Fruit fly (Drosophila melanogaster): ENCODE measurements around the gene inaF-A.

inaF-A gene

dm6 chrX:11684462-11684861 is 49.2 kb downstream of the inaF-A start (continued):
- TF ChIP-seq prd (optimal IDR thresholded peaks at IDR 0.05) (no peak), prd (GFP tag; IDR thresholded peaks at IDR 0.05) (0 out of 3 replicates have a peak, but pooled peaks have one; percentile 7), CG17359 (tag; optimal IDR thresholded peaks at IDR 0.05) (peak; percentile 29), CG13287 (GFP tag; IDR thresholded peaks at IDR 0.05; ENCODE audit: partially characterized antibody) (no peak), CG15514 (GFP tag; optimal IDR thresholded peaks at IDR 0.05) (peak; percentile 83), CG10267 (tag; optimal IDR thresholded peaks at IDR 0.05) (no peak), br (optimal IDR thresholded peaks at IDR 0.05) (no peak), Opbp (GFP tag; IDR thresholded peaks at IDR 0.05; ENCODE audit: partially characterized antibody) (no peak), ci (GFP tag; IDR thresholded peaks at IDR 0.05) (0 out of 3 replicates have a peak, but pooled peaks have one; percentile 23), Spps (tag; optimal IDR thresholded peaks at IDR 0.05) (no peak), CG2120 (GFP tag; optimal IDR thresholded peaks at IDR 0.05) (peak; percentile 13), CG9932 (GFP tag; IDR thresholded peaks at IDR 0.05) (0 out of 2 replicates have a peak, but pooled peaks have one; percentile 28), dmrt99B (tag; optimal IDR thresholded peaks at IDR 0.05) (no peak), CG2202 (tag; optimal IDR thresholded peaks at IDR 0.05) (no peak), scrt (GFP tag; optimal IDR thresholded peaks at IDR 0.05) (no peak), tna (GFP tag; IDR thresholded peaks at IDR 0.05; ENCODE audit: partially characterized antibody) (no peak), gem (tag; optimal IDR thresholded peaks at IDR 0.05) (peak; percentile 10), grau (tag; optimal IDR thresholded peaks at IDR 0.05) (peak; percentile 3), repo (GFP tag; optimal IDR thresholded peaks at IDR 0.05) (no peak), bsh (GFP tag; optimal IDR thresholded peaks at IDR 0.05) (peak in 1 of 2 experiments; percentile 6), lbe (GFP tag; optimal IDR thresholded peaks at IDR 0.05) (peak; percentile 31)

dm6 chrX:11683480-11683879 is 50.2 kb downstream of the inaF-A start:
- TF ChIP-seq maf-S (GFP tag; optimal IDR thresholded peaks at IDR 0.05) (no peak), Bgb (GFP tag; IDR thresholded peaks at IDR 0.05; ENCODE audit: partially characterized antibody) (0 out of 2 replicates have a peak, but pooled peaks have one; percentile 11), Hmr (GFP tag; optimal IDR thresholded peaks at IDR 0.05) (peak; percentile 19), CG8290 (GFP tag; optimal IDR thresholded peaks at IDR 0.05) (no peak), CG8290 (tag; optimal IDR thresholded peaks at IDR 0.05) (peak in 1 of 2 experiments; percentile 13), Meics (GFP tag; optimal IDR thresholded peaks at IDR 0.05) (no peak), Jarid2 (GFP tag; optimal IDR thresholded peaks at IDR 0.05) (peak; percentile 17), CG17385 (GFP tag; optimal IDR thresholded peaks at IDR 0.05) (no peak), gsb-n (tag; optimal IDR thresholded peaks at IDR 0.05) (no peak), Adf1 (GFP tag; IDR thresholded peaks at IDR 0.05) (peak; percentile 89), CG34376 (GFP tag; optimal IDR thresholded peaks at IDR 0.05) (peak; percentile 72), CG14965 (GFP tag; optimal IDR thresholded peaks at IDR 0.05; ENCODE audit: borderline replicate concordance) (no peak), Drgx (GFP tag; IDR thresholded peaks at IDR 0.05) (peak; percentile 35; the same call in 1 of the 2 replicates), pan (optimal IDR thresholded peaks at IDR 0.05) (no peak), pan (GFP tag; optimal IDR thresholded peaks at IDR 0.05 in 1 of 2, IDR thresholded peaks at IDR 0.05 in 1 of 2) (no peak), bcd (GFP tag; optimal IDR thresholded peaks at IDR 0.05) (peak; percentile 11), exex (tag; optimal IDR thresholded peaks at IDR 0.05) (peak; percentile 31), CG1024 (GFP tag; IDR thresholded peaks at IDR 0.05) (no peak), crol (GFP tag; IDR thresholded peaks at IDR 0.05) (peak; percentile 73), nom (GFP tag; optimal IDR thresholded peaks at IDR 0.05) (peak; percentile 35), CG12942 (GFP tag; optimal IDR thresholded peaks at IDR 0.05) (no peak), schlank (tag; optimal IDR thresholded peaks at IDR 0.05) (no peak), BtbVII (GFP tag; optimal IDR thresholded peaks at IDR 0.05) (peak; percentile 4), Ptx1 (GFP tag; IDR thresholded peaks at IDR 0.05) (no peak), CG15514 (GFP tag; optimal IDR thresholded peaks at IDR 0.05) (peak; percentile 20), CG12769 (tag; optimal IDR thresholded peaks at IDR 0.05) (peak; percentile 12), CoRest (tag; optimal IDR thresholded peaks at IDR 0.05) (no peak), CG1603 (tag; optimal IDR thresholded peaks at IDR 0.05) (no peak), GATAe (GFP tag; conservative IDR thresholded peaks at IDR 0.05) (peak; percentile 54), Med (GFP tag) (peak; percentile 61), ftz-f1 (GFP tag; optimal IDR thresholded peaks at IDR 0.05) (peak; percentile 28)

Data from whole organism, embryonic.